Fruit fly (Drosophila melanogaster) whole organism, embryonic: ENCODE data around the gene Tmtc4.

ENCODE experiments used
- Abd-B ChIP-seq: fragments of 200-800 bp; sonication (Bioruptor generic); optimal IDR thresholded peaks from 2 replicates; lab custom pipeline; 2018; ENCODE audit warnings: missing biosample characterization, mild to moderate bottlenecking, missing genetic modification characterization, moderate library complexity
- Antp ChIP-seq: fragments of 200-800 bp; sonication (Bioruptor generic); optimal IDR thresholded peaks from 3 replicates; lab custom pipeline; 2016; ENCODE audit warnings: missing biosample characterization, missing genetic modification characterization
- Blimp-1 ChIP-seq: fragments of 200-800 bp; sonication (Bioruptor generic); optimal IDR thresholded peaks from 3 replicates; lab custom pipeline; 2018; ENCODE audit warnings: missing biosample characterization, missing genetic modification characterization, mild to moderate bottlenecking, moderate library complexity, missing genetic modification reagents
- CG10959 ChIP-seq: fragments of 200-800 bp; sonication (Bioruptor generic); IDR thresholded peaks from 2 replicates; pipeline ENCODE4 v1.3.6; 2022; ENCODE audit warnings: missing biosample characterization, missing genetic modification characterization
- CG11093 ChIP-seq: fragments of 200-800 bp; sonication (Bioruptor generic); IDR thresholded peaks from 3 replicates; pipeline ENCODE4 v1.3.6; 2022; ENCODE audit warnings: missing biosample characterization, missing genetic modification characterization
- CG1233 ChIP-seq: fragments of 200-800 bp; sonication (Bioruptor generic); optimal IDR thresholded peaks from 4 replicates; lab custom pipeline; 2018; ENCODE audit warnings: missing biosample characterization, mild to moderate bottlenecking, missing genetic modification characterization
- CG12942 ChIP-seq: fragments of 200-800 bp; sonication (Bioruptor generic); optimal IDR thresholded peaks from 3 replicates; lab custom pipeline; 2016; ENCODE audit warnings: missing biosample characterization, missing genetic modification characterization
- CG13296 ChIP-seq: fragments of 200-800 bp; sonication (Bioruptor generic); optimal IDR thresholded peaks from 3 replicates; lab custom pipeline; 2018; ENCODE audit warnings: missing biosample characterization, mild to moderate bottlenecking, missing genetic modification characterization
- CG13624 ChIP-seq: fragments of 200-800 bp; sonication (Bioruptor generic); optimal IDR thresholded peaks from 2 replicates; lab custom pipeline; 2016; ENCODE audit warnings: missing biosample characterization, missing genetic modification characterization
- CG14710 ChIP-seq: fragments of 200-800 bp; sonication (Bioruptor generic); optimal IDR thresholded peaks from 3 replicates; lab custom pipeline; 2019; ENCODE audit warnings: missing biosample characterization, mild to moderate bottlenecking, missing genetic modification characterization, moderate library complexity
- CG16813 ChIP-seq: fragments of 200-800 bp; sonication (Bioruptor generic); IDR thresholded peaks from 3 replicates; pipeline ENCODE4 v1.3.6; 2022; ENCODE audit warnings: missing biosample characterization, missing genetic modification characterization; ENCODE audit not compliant: partially characterized antibody
- CG17361 ChIP-seq: fragments of 200-800 bp; sonication (Bioruptor generic); IDR thresholded peaks from 3 replicates; pipeline ENCODE4 v1.3.6; 2022; ENCODE audit warnings: missing biosample characterization, missing genetic modification characterization
- CG2875 ChIP-seq: fragments of 200-800 bp; sonication (Bioruptor generic); optimal IDR thresholded peaks from 2 replicates; lab custom pipeline; 2017; ENCODE audit warnings: missing biosample characterization, mild to moderate bottlenecking, missing genetic modification characterization, missing genetic modification reagents
- CG2889 ChIP-seq: fragments of 200-800 bp; sonication (Bioruptor generic); IDR thresholded peaks from 3 replicates; pipeline ENCODE4 v1.3.6; 2022; ENCODE audit warnings: missing biosample characterization, missing genetic modification characterization
- CG30403 ChIP-seq: fragments of 200-800 bp; sonication (Bioruptor generic); optimal IDR thresholded peaks from 3 replicates; lab custom pipeline; 2016; ENCODE audit warnings: missing biosample characterization, missing genetic modification characterization
- CG4854 ChIP-seq: fragments of 200-800 bp; sonication (Bioruptor generic); optimal IDR thresholded peaks from 2 replicates; lab custom pipeline; 2016; ENCODE audit warnings: missing biosample characterization, missing genetic modification characterization, inconsistent platforms
- CG8388 ChIP-seq: fragments of 200-800 bp; sonication (Bioruptor generic); optimal IDR thresholded peaks from 2 replicates; lab custom pipeline; 2019; ENCODE audit warnings: missing biosample characterization, mild to moderate bottlenecking, missing genetic modification characterization, moderate library complexity
- CG9215 ChIP-seq: fragments of 200-800 bp; sonication (Bioruptor generic); IDR thresholded peaks from 2 replicates; pipeline ENCODE4 v1.3.6; 2022; ENCODE audit warnings: missing biosample characterization, missing genetic modification characterization
- CG9817 ChIP-seq: fragments of 200-800 bp; sonication (Bioruptor generic); optimal IDR thresholded peaks from 2 replicates; lab custom pipeline; 2018; ENCODE audit warnings: missing biosample characterization, mild to moderate bottlenecking, missing genetic modification characterization, moderate library complexity
- Dbx ChIP-seq: fragments of 200-800 bp; sonication (Bioruptor generic); IDR thresholded peaks from 3 replicates; pipeline ENCODE4 v1.3.6; 2022; ENCODE audit warnings: missing biosample characterization, missing genetic modification characterization
- Deaf1 ChIP-seq: fragments of 200-800 bp; optimal IDR thresholded peaks from 3 replicates; lab custom pipeline; 2019; ENCODE audit warnings: missing biosample characterization, mild to moderate bottlenecking, missing genetic modification characterization, moderate library complexity
- Dll ChIP-seq: fragments of 200-800 bp; sonication (Bioruptor generic); IDR thresholded peaks from 4 replicates; pipeline ENCODE4 v1.3.6; 2022; ENCODE audit warnings: missing biosample characterization, missing genetic modification characterization; ENCODE audit not compliant: partially characterized antibody
- Gug ChIP-seq: fragments of 200-800 bp; sonication (Bioruptor generic); IDR thresholded peaks from 4 replicates; pipeline ENCODE4 v1.3.6; 2022; ENCODE audit warnings: missing biosample characterization, missing genetic modification characterization
- Hr3 ChIP-seq: fragments of 200-800 bp; sonication (Bioruptor generic); optimal IDR thresholded peaks from 3 replicates; lab custom pipeline; 2016; ENCODE audit warnings: missing biosample characterization, missing genetic modification characterization
- Hr51 ChIP-seq, 2 experiments: fragments of 200-800 bp; sonication (Bioruptor generic); optimal IDR thresholded peaks; 2 replicates in 1 of 2; 3 replicates in 1 of 2; lab custom pipeline; 2016 to 2018; ENCODE audit warnings: missing biosample characterization in 2 of 2, missing genetic modification characterization in 2 of 2, mild to moderate bottlenecking in 1 of 2, moderate library complexity in 1 of 2
- Lim3 ChIP-seq: fragments of 200-800 bp; sonication (Bioruptor generic); IDR thresholded peaks from 2 replicates; pipeline ENCODE4 v1.3.6; 2022; ENCODE audit warnings: missing biosample characterization, missing genetic modification characterization
- MBD-R2 ChIP-seq: fragments of 200-800 bp; sonication (Bioruptor generic); IDR thresholded peaks from 2 replicates; pipeline ENCODE4 v1.3.6; 2022; ENCODE audit warnings: missing biosample characterization, missing genetic modification characterization
- Myb ChIP-seq: fragments of 200-800 bp; sonication (Bioruptor generic); optimal IDR thresholded peaks from 2 replicates; lab custom pipeline; 2016; ENCODE audit warnings: missing biosample characterization, missing genetic modification characterization
- Rfx ChIP-seq: fragments of 200-800 bp; sonication (Bioruptor generic); IDR thresholded peaks from 2 replicates; pipeline ENCODE4 v1.3.6; 2022; ENCODE audit warnings: missing biosample characterization, missing genetic modification characterization
- Sin3A ChIP-seq: fragments of >200 bp; optimal IDR thresholded peaks from 2 replicates; lab custom pipeline; 2018
- Sry-δ ChIP-seq: fragments of 200-800 bp; sonication (Bioruptor generic); optimal IDR thresholded peaks from 2 replicates; lab custom pipeline; 2016; ENCODE audit warnings: missing biosample characterization, missing genetic modification characterization
- Stat92E ChIP-seq, 3 experiments: fragments of >200 bp in 2 of 3; fragments of 200-800 bp in 1 of 3; sonication (Bioruptor generic) in 1 of 3; optimal IDR thresholded peaks; 2 replicates each; lab custom pipeline; 2017 to 2019; ENCODE audit warnings: missing biosample characterization in 3 of 3, missing genetic modification characterization in 3 of 3, mild to moderate bottlenecking in 1 of 3, moderate library complexity in 1 of 3
- Taf1 ChIP-seq: fragments of 200-800 bp; sonication (Bioruptor generic); IDR thresholded peaks from 2 replicates; pipeline ENCODE4 v1.3.6; 2022; ENCODE audit warnings: missing biosample characterization, missing genetic modification characterization
- Tbp ChIP-seq: fragments of >200 bp; optimal IDR thresholded peaks from 2 replicates; lab custom pipeline; 2018; ENCODE audit warnings: missing biosample characterization, missing genetic modification characterization
- Usf ChIP-seq: fragments of 200-800 bp; sonication (Bioruptor generic); optimal IDR thresholded peaks from 2 replicates; lab custom pipeline; 2017; ENCODE audit warnings: missing genotype, missing biosample characterization, missing genetic modification characterization
- btn ChIP-seq: fragments of 200-800 bp; sonication (Bioruptor generic); optimal IDR thresholded peaks from 2 replicates; lab custom pipeline; 2016; ENCODE audit warnings: missing biosample characterization, missing genetic modification characterization
- cas ChIP-seq: fragments of 200-800 bp; sonication (Bioruptor generic); IDR thresholded peaks from 2 replicates; pipeline ENCODE4 v1.3.6; 2022; ENCODE audit warnings: missing biosample characterization, missing genetic modification characterization
- croc ChIP-seq: fragments of 200-800 bp; sonication (Bioruptor generic); conservative IDR thresholded peaks from 3 replicates; pipeline ENCODE4 v1.3.6; 2022; ENCODE audit warnings: missing biosample characterization, missing genetic modification characterization
- dysf ChIP-seq: fragments of 200-800 bp; sonication (Bioruptor generic); IDR thresholded peaks from 3 replicates; pipeline ENCODE4 v1.3.6; 2022; ENCODE audit warnings: missing biosample characterization, missing genetic modification characterization
- kah ChIP-seq: fragments of 200-800 bp; sonication (Bioruptor generic); optimal IDR thresholded peaks from 2 replicates; lab custom pipeline; 2018; ENCODE audit warnings: missing biosample characterization, mild to moderate bottlenecking, missing genetic modification characterization
- lmd ChIP-seq: fragments of 200-800 bp; sonication (Bioruptor generic); IDR thresholded peaks from 2 replicates; pipeline ENCODE4 v1.3.6; 2022; ENCODE audit warnings: missing biosample characterization, missing genetic modification characterization
- nerfin-2 ChIP-seq: fragments of 200-800 bp; sonication (Bioruptor generic); IDR thresholded peaks from 2 replicates; pipeline ENCODE4 v1.3.6; 2022; ENCODE audit warnings: missing biosample characterization, missing genetic modification characterization; ENCODE audit not compliant: partially characterized antibody
- pzg ChIP-seq: fragments of 200-800 bp; sonication (Bioruptor generic); optimal IDR thresholded peaks from 3 replicates; lab custom pipeline; 2018; ENCODE audit warnings: missing biosample characterization, mild to moderate bottlenecking, missing genetic modification characterization, moderate library complexity
- sens ChIP-seq: fragments of 200-800 bp; sonication (Bioruptor generic); peaks from one replicate; lab custom pipeline; 2016; ENCODE audit warnings: missing biosample characterization, missing genetic modification characterization
- seq ChIP-seq: fragments of 200-800 bp; sonication (Bioruptor generic); IDR thresholded peaks from 2 replicates; pipeline ENCODE4 v1.3.6; 2022; ENCODE audit warnings: missing biosample characterization, missing genetic modification characterization
- sima ChIP-seq: fragments of 200-800 bp; sonication (Bioruptor generic); optimal IDR thresholded peaks from 2 replicates; lab custom pipeline; 2016; ENCODE audit warnings: missing biosample characterization, missing genetic modification characterization
- sisA ChIP-seq: fragments of 200-800 bp; sonication (Bioruptor generic); IDR thresholded peaks from 2 replicates; pipeline ENCODE4 v1.3.6; 2022; ENCODE audit warnings: missing biosample characterization, missing genetic modification characterization
- tup ChIP-seq: fragments of 200-800 bp; sonication (Bioruptor generic); optimal IDR thresholded peaks from 2 replicates; lab custom pipeline; 2016; ENCODE audit warnings: missing biosample characterization, mild to moderate bottlenecking, missing genetic modification characterization, moderate library complexity
- unpg ChIP-seq: fragments of 200-800 bp; sonication (Bioruptor generic); optimal IDR thresholded peaks from 3 replicates; lab custom pipeline; 2018; ENCODE audit warnings: missing biosample characterization, mild to moderate bottlenecking, missing genetic modification characterization, moderate library complexity
- zen ChIP-seq: fragments of 200-800 bp; sonication (Bioruptor generic); optimal IDR thresholded peaks from 3 replicates; lab custom pipeline; 2018; ENCODE audit warnings: missing biosample characterization, mild to moderate bottlenecking, missing genetic modification characterization, moderate library complexity
- zfh1 ChIP-seq: fragments of 200-800 bp; sonication (Bioruptor generic); IDR thresholded peaks from 3 replicates; pipeline ENCODE4 v1.3.6; 2022; ENCODE audit warnings: missing biosample characterization, missing genetic modification characterization

Tmtc4 gene

dm6 chr3R:15328083-15328779 is 22.8 kb upstream of the Tmtc4 start, which contains the start of the genes CG6236 and ea (continued):
- TF ChIP-seq Gug, result no peak
- TF ChIP-seq CG9817 (tag; lab: Kevin White, UChicago), result no peak
- no peak for TF ChIP-seq seq (GFP tag; lab: Robert Waterston, UW)
- no peak for TF ChIP-seq Rfx (GFP tag; lab: Robert Waterston, UW)
- TF ChIP-seq dysf (GFP tag; lab: Robert Waterston, UW), result no peak
- peak; percentile 30 for TF ChIP-seq Sry-δ (GFP tag; lab: Kevin White, UChicago)
- TF ChIP-seq Myb, result peak; percentile 61
- no peak for TF ChIP-seq CG2875 (GFP tag; lab: Kevin White, UChicago)
- no peak for TF ChIP-seq unpg (GFP tag; lab: Kevin White, UChicago)
- no peak for TF ChIP-seq CG17361 (GFP tag; lab: Robert Waterston, UW)
- TF ChIP-seq Hr51 (GFP tag; optimal IDR thresholded peaks at IDR 0.05; lab: Kevin White, UChicago), result no peak
- no peak for TF ChIP-seq croc (GFP tag; lab: Robert Waterston, UW)
- no peak for TF ChIP-seq CG16813 (GFP tag; lab: Robert Waterston, UW)
- peak; percentile 30 for TF ChIP-seq Sin3A (lab: Kevin White, UChicago)
- TF ChIP-seq Hr3, result no peak
- TF ChIP-seq MBD-R2 (GFP tag; lab: Robert Waterston, UW), result 0 out of 2 replicates have a peak, but pooled peaks have one; percentile 59
- TF ChIP-seq sisA (GFP tag; lab: Robert Waterston, UW), result no peak
- no peak for TF ChIP-seq Tbp (GFP tag; lab: Kevin White, UChicago)
- no peak for TF ChIP-seq CG2889
- no peak for TF ChIP-seq CG8388 (GFP tag; lab: Kevin White, UChicago)
- TF ChIP-seq CG13624 (GFP tag; lab: Kevin White, UChicago), result peak; percentile 61
- no peak for TF ChIP-seq btn (GFP tag; lab: Kevin White, UChicago)
- no peak for TF ChIP-seq CG14710 (tag; lab: Kevin White, UChicago)
- no peak for TF ChIP-seq CG9215
- no peak for TF ChIP-seq sima (GFP tag; lab: Kevin White, UChicago)
- no peak for TF ChIP-seq CG30403
- TF ChIP-seq Stat92E (GFP tag; optimal IDR thresholded peaks at IDR 0.05; lab: Kevin White, UChicago), result no peak
- TF ChIP-seq cas (GFP tag; lab: Robert Waterston, UW), result no peak
- no peak for TF ChIP-seq lmd (GFP tag; lab: Robert Waterston, UW)
- no peak for TF ChIP-seq CG10959 (GFP tag; lab: Robert Waterston, UW)
- TF ChIP-seq zen, result no peak
- TF ChIP-seq Deaf1 (tag; lab: Kevin White, UChicago), result peak; percentile 77
- no peak for TF ChIP-seq nerfin-2
- no peak for TF ChIP-seq Lim3 (GFP tag; lab: Robert Waterston, UW)
- no peak for TF ChIP-seq Dll
- no peak for TF ChIP-seq Blimp-1 (GFP tag; lab: Kevin White, UChicago)
- TF ChIP-seq Dbx (GFP tag; lab: Robert Waterston, UW), result no peak
- no peak for TF ChIP-seq zfh1 (GFP tag; lab: Robert Waterston, UW)
- TF ChIP-seq CG12942 (GFP tag; lab: Kevin White, UChicago), result no peak
- TF ChIP-seq Usf, result no peak
- TF ChIP-seq Taf1, result no peak
- no peak for TF ChIP-seq sens
- peak; percentile 1 for TF ChIP-seq CG13296 (GFP tag; lab: Kevin White, UChicago)
- TF ChIP-seq kah (GFP tag; lab: Kevin White, UChicago), result no peak
- TF ChIP-seq CG1233 (GFP tag; lab: Kevin White, UChicago), result no peak
- TF ChIP-seq pzg (GFP tag; lab: Kevin White, UChicago), result peak; percentile 79
- no peak for TF ChIP-seq CG11093 (GFP tag; lab: Robert Waterston, UW)
- no peak for TF ChIP-seq tup
- TF ChIP-seq Antp (GFP tag; lab: Kevin White, UChicago), result no peak
- TF ChIP-seq Abd-B (GFP tag; lab: Kevin White, UChicago), result no peak
- peak; percentile 99 for TF ChIP-seq CG4854 (GFP tag; lab: Kevin White, UChicago)
